Worm (Caenorhabditis elegans): Measurements from ENCODE around the gene clec-203.

DNA sequence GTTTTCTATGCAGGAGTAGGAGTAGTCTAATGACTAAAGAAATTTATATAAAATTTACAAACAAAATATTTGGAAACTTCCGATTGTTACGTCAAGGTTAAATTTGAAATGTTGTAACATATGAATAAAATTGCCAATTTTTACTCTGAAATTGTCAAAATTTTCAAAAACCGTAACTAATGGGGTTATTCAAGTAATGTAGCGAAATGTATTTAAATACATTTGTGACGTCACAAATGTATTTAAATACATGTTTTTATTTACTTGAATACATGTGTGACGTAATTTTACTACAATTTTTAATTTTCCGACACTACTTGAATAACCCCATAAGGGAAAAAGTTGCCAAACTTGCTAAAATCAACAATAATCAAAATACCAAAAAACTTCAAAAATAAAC lies 34.7 kb upstream of the clec-203 start:
- TF ChIP-seq jun-1 (tag; optimal IDR thresholded peaks at IDR 0.05): no peak
- no peak for TF ChIP-seq unc-62 (GFP tag; optimal IDR thresholded peaks at IDR 0.05)
